Worm (Caenorhabditis elegans) whole organism, L3 larva: ENCODE measurements around the gene Y69A2AR.28.

Source experiments
- R02D3.7 ChIP-seq: fragments of 150-350 bp; optimal IDR thresholded peaks from 2 replicates; lab custom pipeline; 2014; ENCODE audit warnings: missing biosample characterization, missing genetic modification characterization
- aly-2 ChIP-seq: fragments of 150-350 bp; optimal IDR thresholded peaks from 2 replicates; lab custom pipeline; 2014; ENCODE audit warnings: missing biosample characterization, missing genetic modification characterization
- daf-12 ChIP-seq: fragments of 150-350 bp; optimal IDR thresholded peaks from 2 replicates; lab custom pipeline; 2014; ENCODE audit warnings: missing biosample characterization, missing genetic modification reagents, missing genetic modification characterization
- elt-3 ChIP-seq, 3 experiments: fragments of 150-350 bp in 1 of 3; sonication (generic microtip) in 2 of 3; optimal IDR thresholded peaks; 2 replicates in 2 of 3; 4 replicates in 1 of 3; lab custom pipeline; 2014 to 2017; ENCODE audit warnings: missing biosample characterization in 3 of 3, missing genetic modification characterization in 3 of 3
- eor-1 ChIP-seq, 2 experiments: fragments of 150-350 bp; optimal IDR thresholded peaks; 2 replicates each; lab custom pipeline; 2014 to 2018; ENCODE audit warnings: missing biosample characterization in 2 of 2, missing genetic modification characterization in 2 of 2
- fkh-2 ChIP-seq: fragments of 150-350 bp; optimal IDR thresholded peaks from 2 replicates; lab custom pipeline; 2014; ENCODE audit warnings: missing biosample characterization, missing genetic modification reagents, missing genetic modification characterization
- lin-15B ChIP-seq: fragments of 150-350 bp; optimal IDR thresholded peaks from 2 replicates; lab custom pipeline; 2014; ENCODE audit warnings: missing biosample characterization, missing genetic modification characterization
- nhr-12 ChIP-seq: fragments of 150-350 bp; optimal IDR thresholded peaks from 2 replicates; lab custom pipeline; 2014; ENCODE audit warnings: missing biosample characterization, missing genetic modification characterization
- nhr-25 ChIP-seq: sonication (generic microtip); optimal IDR thresholded peaks from 2 replicates; lab custom pipeline; 2017; ENCODE audit warnings: missing biosample characterization, missing genetic modification characterization
- nhr-28 ChIP-seq: fragments of 150-350 bp; optimal IDR thresholded peaks from 2 replicates; lab custom pipeline; 2014; ENCODE audit warnings: missing biosample characterization, missing genetic modification characterization
- unc-62 ChIP-seq: fragments of 150-350 bp; sonication (generic microtip); optimal IDR thresholded peaks from 4 replicates; lab custom pipeline; 2014; ENCODE audit warnings: missing biosample characterization, missing genetic modification reagents, missing genetic modification characterization
- ztf-11 ChIP-seq: fragments of 150-350 bp; optimal IDR thresholded peaks from 2 replicates; lab custom pipeline; 2014; ENCODE audit warnings: missing biosample characterization, missing genetic modification characterization

- TF ChIP-seq elt-3 (tag; optimal IDR thresholded peaks at IDR 0.05; lab: Kevin White, UChicago), result no peak
- no peak for TF ChIP-seq ztf-11 (tag; lab: Kevin White, UChicago)
- no peak for TF ChIP-seq aly-2 (tag; lab: Kevin White, UChicago)
- no peak for TF ChIP-seq nhr-12 (tag; lab: Kevin White, UChicago)
- TF ChIP-seq fkh-2 (tag; lab: Kevin White, UChicago), result no peak
- TF ChIP-seq R02D3.7 (tag; lab: Kevin White, UChicago), result no peak
- no peak for TF ChIP-seq nhr-25
- no peak for TF ChIP-seq eor-1 (tag; optimal IDR thresholded peaks at IDR 0.05; lab: Kevin White, UChicago)
- no peak for TF ChIP-seq daf-12 (tag; lab: Kevin White, UChicago)
- TF ChIP-seq nhr-28 (tag; lab: Kevin White, UChicago), result no peak
- no peak for TF ChIP-seq lin-15B (tag; lab: Kevin White, UChicago)
- no peak for TF ChIP-seq unc-62 (GFP tag; lab: Kevin White, UChicago)
Measured at ce11 chrIV:2618611-2619010, 5.8 kb upstream of the Y69A2AR.28 start, which contains the start of gene smf-3.
